Worm (Caenorhabditis elegans) whole organism, L3 larva: ENCODE results near the gene K09B11.4.

Source experiments
- R02D3.7 ChIP-seq: fragments of 150-350 bp; optimal IDR thresholded peaks from 2 replicates; lab custom pipeline; 2014; ENCODE audit warnings: missing biosample characterization, missing genetic modification characterization
- aly-2 ChIP-seq: fragments of 150-350 bp; optimal IDR thresholded peaks from 2 replicates; lab custom pipeline; 2014; ENCODE audit warnings: missing biosample characterization, missing genetic modification characterization
- ama-1 ChIP-seq: fragments of 150-350 bp; optimal IDR thresholded peaks from 2 replicates; lab custom pipeline; 2018
- ceh-28 ChIP-seq: fragments of 150-350 bp; optimal IDR thresholded peaks from 2 replicates; lab custom pipeline; 2014; ENCODE audit warnings: missing biosample characterization, missing genetic modification reagents, missing genetic modification characterization
- egl-27 ChIP-seq: sonication (generic microtip); optimal IDR thresholded peaks from 4 replicates; lab custom pipeline; 2017; ENCODE audit warnings: missing biosample characterization, missing genetic modification reagents, missing genetic modification characterization
- egl-5 ChIP-seq: fragments of 150-350 bp; optimal IDR thresholded peaks from 2 replicates; lab custom pipeline; 2017; ENCODE audit warnings: missing biosample characterization, missing genetic modification reagents, missing genetic modification characterization, inconsistent platforms
- eor-1 ChIP-seq, 2 experiments: fragments of 150-350 bp; optimal IDR thresholded peaks; 2 replicates each; lab custom pipeline; 2014 to 2018; ENCODE audit warnings: missing biosample characterization in 2 of 2, missing genetic modification characterization in 2 of 2
- lin-15B ChIP-seq: fragments of 150-350 bp; optimal IDR thresholded peaks from 2 replicates; lab custom pipeline; 2014; ENCODE audit warnings: missing biosample characterization, missing genetic modification characterization
- lin-39 ChIP-seq: fragments of 150-350 bp; optimal IDR thresholded peaks from 2 replicates; lab custom pipeline; 2018; ENCODE audit warnings: missing biosample characterization, missing genetic modification reagents, missing genetic modification characterization
- mdl-1 ChIP-seq: fragments of 150-350 bp; optimal IDR thresholded peaks from 2 replicates; lab custom pipeline; 2014; ENCODE audit warnings: missing biosample characterization, missing genetic modification characterization
- mml-1 ChIP-seq: fragments of 150-350 bp; sonication (generic microtip); optimal IDR thresholded peaks from 3 replicates; lab custom pipeline; 2014; ENCODE audit warnings: missing biosample characterization, missing genetic modification characterization
- nhr-67 ChIP-seq: fragments of 150-350 bp; optimal IDR thresholded peaks from 2 replicates; lab custom pipeline; 2014; ENCODE audit warnings: missing biosample characterization, missing genetic modification characterization
- sea-2 ChIP-seq: fragments of 150-350 bp; sonication (generic microtip); optimal IDR thresholded peaks from 4 replicates; lab custom pipeline; 2014; ENCODE audit warnings: missing biosample characterization, missing genetic modification reagents, missing genetic modification characterization
- skn-1 ChIP-seq: fragments of 150-350 bp; optimal IDR thresholded peaks from 2 replicates; lab custom pipeline; 2014; ENCODE audit warnings: missing biosample characterization, missing genetic modification characterization
- tbx-2 ChIP-seq: sonication (generic microtip); optimal IDR thresholded peaks from 2 replicates; lab custom pipeline; 2016; ENCODE audit warnings: mild to moderate bottlenecking, missing genetic modification characterization, missing compliant biosample characterization
- unc-62 ChIP-seq: fragments of 150-350 bp; sonication (generic microtip); optimal IDR thresholded peaks from 4 replicates; lab custom pipeline; 2014; ENCODE audit warnings: missing biosample characterization, missing genetic modification reagents, missing genetic modification characterization

Gene K09B11.4

DNA sequence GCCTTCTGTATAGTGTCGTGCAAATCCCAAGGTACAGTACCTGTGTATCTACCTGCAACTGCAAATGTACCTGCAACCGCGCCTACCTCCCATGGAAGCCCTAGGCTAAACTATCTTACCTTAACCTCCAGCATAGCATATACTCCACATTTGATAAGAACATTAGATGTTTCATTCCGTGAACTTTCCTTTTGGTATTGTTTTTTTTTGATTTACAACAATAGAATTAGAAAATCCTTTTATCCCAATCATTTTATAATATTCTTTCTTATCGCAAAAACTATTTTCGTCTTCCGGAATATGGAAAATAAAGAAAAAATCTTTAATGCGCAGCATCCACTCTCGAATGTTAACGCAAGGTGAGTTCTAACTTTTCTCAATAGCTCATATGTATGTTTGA, 44.8 kb downstream of the K09B11.4 start, which contains the start of gene Y38H8A.2:
TSS of gene Y38H8A.2 (plus strand) at position 301 of the 400 bp plus-strand sequence.
- no peak for TF ChIP-seq unc-62 (GFP tag; lab: Kevin White, UChicago)
- TF ChIP-seq R02D3.7 (tag; lab: Kevin White, UChicago): no peak
- no peak for TF ChIP-seq skn-1 (tag; lab: Kevin White, UChicago)
- TF ChIP-seq eor-1 (tag; optimal IDR thresholded peaks at IDR 0.05; lab: Kevin White, UChicago): no peak
- TF ChIP-seq aly-2 (tag; lab: Kevin White, UChicago): no peak
- TF ChIP-seq sea-2 (GFP tag; lab: Kevin White, UChicago): no peak
- no peak for TF ChIP-seq nhr-67
- no peak for TF ChIP-seq mml-1 (tag; lab: Kevin White, UChicago)
- no peak for TF ChIP-seq lin-15B (tag; lab: Kevin White, UChicago)
- no peak for TF ChIP-seq ama-1 (lab: Kevin White, UChicago)
- no peak for TF ChIP-seq egl-5 (tag; lab: Kevin White, UChicago)
- TF ChIP-seq lin-39 (tag; lab: Kevin White, UChicago): no peak
- TF ChIP-seq mdl-1 (tag; lab: Kevin White, UChicago): no peak
- TF ChIP-seq ceh-28 (tag; lab: Kevin White, UChicago): no peak
- TF ChIP-seq egl-27 (tag; lab: Kevin White, UChicago): no peak
- no peak for TF ChIP-seq tbx-2 (tag; lab: Kevin White, UChicago)
- TF ChIP-seq, all 47 proteins: peak for 0
